Worm (Caenorhabditis elegans): ENCODE data around the gene nhr-91.

DNA sequence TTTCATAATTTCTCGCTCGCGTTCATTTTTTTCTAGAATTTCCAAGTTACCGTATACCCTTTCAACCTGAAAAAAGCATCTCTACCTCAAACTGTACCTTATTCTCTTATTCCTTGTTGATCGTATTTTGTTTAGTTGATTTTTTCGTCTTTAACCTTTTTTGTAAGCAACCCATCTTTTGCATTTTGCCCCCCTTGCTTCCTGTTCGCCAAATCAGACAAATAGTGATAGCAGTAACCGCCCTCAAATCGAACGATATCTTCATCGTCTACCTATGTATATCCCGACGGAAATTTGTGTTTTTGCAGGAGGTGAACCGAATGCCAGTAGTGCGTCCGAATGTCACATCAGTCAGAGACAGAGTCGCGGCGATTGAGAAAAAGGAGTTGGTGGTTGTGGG lies 46.7 kb upstream of the nhr-91 start, which contains the start of gene F46F2.5:
- TF ChIP-seq dmd-6 (GFP tag; IDR thresholded peaks at IDR 0.05) (no peak), nhr-237 (tag; optimal IDR thresholded peaks at IDR 0.05) (no peak), ZK546.5 (tag; optimal IDR thresholded peaks at IDR 0.05) (no peak), fos-1 (tag; optimal IDR thresholded peaks at IDR 0.05) (no peak), snpc-4 (tag; optimal IDR thresholded peaks at IDR 0.05) (no peak), nhr-6 (tag; optimal IDR thresholded peaks at IDR 0.05) (no peak)

Measured in whole organism, L4 larva.